Worm (Caenorhabditis elegans): Measurements from ENCODE around the gene abcf-1.

The abcf-1 gene

DNA sequence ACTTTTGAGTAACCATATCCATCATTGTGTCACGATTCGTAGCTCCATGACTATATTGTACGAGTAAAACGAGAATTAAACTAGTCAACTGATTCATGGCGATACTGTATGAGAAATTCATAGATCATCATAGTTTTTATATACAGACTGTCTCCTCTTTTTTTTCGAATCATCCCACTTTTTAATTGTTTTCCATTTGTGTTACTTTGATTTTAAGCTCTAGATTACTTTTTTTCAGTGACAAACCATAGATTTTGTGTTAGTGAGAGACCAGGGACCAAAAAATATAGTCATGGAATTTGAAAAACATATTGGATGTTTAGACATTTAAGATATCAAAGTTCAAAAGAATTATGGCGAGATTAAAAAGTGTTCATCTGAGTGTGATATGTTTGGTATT is 51.2 kb downstream of the abcf-1 start, which contains the start of gene R11D1.3:
TSS of gene R11D1.3 (minus strand) at position 101 of the 400 bp plus-strand sequence.
- TF ChIP-seq zag-1 (tag; optimal IDR thresholded peaks at IDR 0.05), result no peak
- TF ChIP-seq aly-2 (tag; optimal IDR thresholded peaks at IDR 0.05), result no peak
- no peak for TF ChIP-seq ZK546.5 (tag; optimal IDR thresholded peaks at IDR 0.05)
- TF ChIP-seq ceh-16 (tag; optimal IDR thresholded peaks at IDR 0.05), result no peak
- TF ChIP-seq fos-1 (tag; optimal IDR thresholded peaks at IDR 0.05), result no peak
- TF ChIP-seq sem-4 (tag; optimal IDR thresholded peaks at IDR 0.05), result no peak
- no peak for TF ChIP-seq R02D3.7 (tag; optimal IDR thresholded peaks at IDR 0.05)
- TF ChIP-seq ama-1 (optimal IDR thresholded peaks at IDR 0.05), result no peak
- no peak for TF ChIP-seq ztf-4 (tag; optimal IDR thresholded peaks at IDR 0.05)
- TF ChIP-seq elt-1 (tag; optimal IDR thresholded peaks at IDR 0.05), result no peak
- TF ChIP-seq lsy-2 (tag; optimal IDR thresholded peaks at IDR 0.05), result no peak
- TF ChIP-seq blmp-1 (tag; optimal IDR thresholded peaks at IDR 0.05; ENCODE audit: insufficient read depth), result no peak
- TF ChIP-seq F13H6.1 (tag; optimal IDR thresholded peaks at IDR 0.05), result no peak
- TF ChIP-seq egl-27 (tag; optimal IDR thresholded peaks at IDR 0.05), result no peak
- TF ChIP-seq sma-9 (GFP tag; optimal IDR thresholded peaks at IDR 0.05), result no peak
- no peak for TF ChIP-seq sma-9 (tag; optimal IDR thresholded peaks at IDR 0.05)

Data from whole organism, L2 larva.